Worm (Caenorhabditis elegans): ENCODE data around the gene set-30.

set-30 gene

ce11 chrX:4979060-4979459 lies 20.0 kb upstream of the set-30 start:
- TF ChIP-seq nhr-179 (tag; optimal IDR thresholded peaks at IDR 0.05) = no peak
- no peak for TF ChIP-seq rcor-1 (GFP tag; IDR thresholded peaks at IDR 0.05)
- peak; percentile 64 for TF ChIP-seq nhr-80 (tag; optimal IDR thresholded peaks at IDR 0.05)
- TF ChIP-seq lir-1 (GFP tag; conservative IDR thresholded peaks at IDR 0.05) = no peak

DNA sequence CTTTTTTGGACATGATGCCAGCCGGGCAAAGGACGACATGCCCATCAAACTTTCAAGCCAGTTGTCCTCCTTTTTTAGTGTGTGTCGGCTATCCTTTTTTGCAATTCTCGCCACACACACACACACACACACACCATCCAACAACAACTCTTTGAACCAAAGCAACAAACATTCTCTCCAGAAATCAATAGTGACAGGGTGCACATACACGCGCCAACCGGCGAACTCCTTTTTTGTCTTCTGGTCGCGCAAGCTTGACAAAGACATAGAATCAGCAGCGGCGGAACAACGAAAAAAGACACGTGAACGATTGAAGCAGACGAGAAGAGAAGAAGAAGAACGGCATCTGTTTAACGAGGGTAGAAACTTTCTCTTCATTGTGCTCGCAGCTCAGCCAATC lies 18.0 kb upstream of the set-30 start:
- TF ChIP-seq nfyb-1 (GFP tag; IDR thresholded peaks at IDR 0.05) = no peak
- TF ChIP-seq cebp-1 (GFP tag; IDR thresholded peaks at IDR 0.05) = no peak
- peak; percentile 14 for TF ChIP-seq cebp-1 (tag; optimal IDR thresholded peaks at IDR 0.05)
- no peak for TF ChIP-seq mel-28 (tag; optimal IDR thresholded peaks at IDR 0.05; ENCODE audit: borderline replicate concordance)
- peak; percentile 17; the same call in 1 of the 2 replicates for TF ChIP-seq hmg-1.2 (GFP tag; IDR thresholded peaks at IDR 0.05)
- no peak for TF ChIP-seq let-526 (GFP tag; IDR thresholded peaks at IDR 0.05)
- TF ChIP-seq zfh-2 (GFP tag; conservative IDR thresholded peaks at IDR 0.05) = 0 out of 2 replicates have a peak, but pooled peaks have one; percentile 22

DNA sequence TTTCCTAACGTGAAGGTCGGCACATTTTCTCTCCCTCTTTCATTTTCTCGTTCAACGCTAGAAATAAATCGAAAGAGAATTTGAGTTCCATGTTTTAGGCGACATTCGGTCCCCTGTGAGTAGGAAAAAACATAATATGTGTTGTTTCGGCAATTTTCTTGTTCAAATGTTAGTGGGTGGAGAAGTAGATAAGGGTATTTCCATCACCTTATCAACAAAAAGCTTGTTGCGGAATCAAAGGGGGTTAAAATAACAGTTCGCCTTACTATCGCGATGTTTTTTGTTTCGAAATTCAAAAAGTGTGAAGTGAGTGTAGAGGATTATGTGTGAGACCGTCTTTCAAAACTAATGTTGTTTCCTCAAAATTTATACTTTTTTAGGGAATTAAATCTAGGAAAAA lies 17.5 kb upstream of the set-30 start:
- TF ChIP-seq nhr-27 (tag; optimal IDR thresholded peaks at IDR 0.05) (no peak), nhr-80 (tag; optimal IDR thresholded peaks at IDR 0.05) (peak; percentile 26)

DNA sequence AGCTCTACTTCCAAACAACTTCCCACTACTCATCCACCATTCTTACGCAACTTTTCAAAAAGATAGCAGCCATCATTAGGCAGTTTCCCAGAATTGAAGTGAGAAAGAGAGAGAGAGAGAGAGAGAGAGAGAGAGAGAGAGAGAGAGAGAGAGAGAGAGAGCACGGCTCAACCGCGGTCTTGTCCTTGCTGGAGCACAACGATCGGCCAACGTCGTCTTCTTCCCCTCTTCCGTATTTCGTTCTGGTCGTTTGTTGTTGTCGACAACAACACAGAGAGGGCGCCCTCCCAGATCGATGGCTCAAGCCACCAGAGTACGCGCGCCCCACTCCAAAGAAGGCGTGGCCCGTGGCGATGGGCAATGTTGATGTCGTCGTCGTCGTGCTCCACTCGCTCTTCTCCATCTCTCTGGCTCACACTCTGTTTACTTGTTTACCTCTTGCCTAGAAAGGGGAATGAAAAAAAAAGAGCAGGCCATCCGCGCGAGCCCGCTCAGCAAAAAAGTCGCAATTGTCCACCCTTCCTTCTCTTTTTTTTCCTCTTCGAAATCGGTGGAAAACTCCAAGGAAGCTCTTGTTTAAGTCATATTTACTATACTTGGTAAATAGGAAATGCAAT lies 17.0 kb upstream of the set-30 start:
- no peak for TF ChIP-seq lag-1 (GFP tag; IDR thresholded peaks at IDR 0.05)
- peak; percentile 62 for TF ChIP-seq K12H6.12 (tag; optimal IDR thresholded peaks at IDR 0.05)
- TF ChIP-seq zfh-2 (GFP tag; conservative IDR thresholded peaks at IDR 0.05) = peak; percentile 91
- TF ChIP-seq unc-62 (GFP tag; optimal IDR thresholded peaks at IDR 0.05) = no peak
- TF ChIP-seq athp-1 (tag; optimal IDR thresholded peaks at IDR 0.05) = no peak
- no peak for TF ChIP-seq ceh-91 (GFP tag; IDR thresholded peaks at IDR 0.05)
- no peak for TF ChIP-seq hrde-1 (tag; optimal IDR thresholded peaks at IDR 0.05; ENCODE audit: borderline replicate concordance)
- peak; percentile 46; the same call in 1 of the 2 replicates for TF ChIP-seq nfyb-1 (GFP tag; IDR thresholded peaks at IDR 0.05)
- peak; percentile 54 for TF ChIP-seq ceh-27 (GFP tag; optimal IDR thresholded peaks at IDR 0.05)
- TF ChIP-seq mcd-1 (GFP tag; IDR thresholded peaks at IDR 0.05) = peak; percentile 19; the same call in 1 of the 2 replicates
- peak; percentile 59; the same call in 1 of the 2 replicates for TF ChIP-seq K11D2.4 (GFP tag; IDR thresholded peaks at IDR 0.05)
- TF ChIP-seq ekl-4 (GFP tag; IDR thresholded peaks at IDR 0.05) = peak; percentile 44; the same call in 1 of the 2 replicates
- TF ChIP-seq nhr-80 (tag; optimal IDR thresholded peaks at IDR 0.05) = no peak
- TF ChIP-seq chd-7 (tag; optimal IDR thresholded peaks at IDR 0.05) = peak; percentile 40
- TF ChIP-seq cebp-1 (GFP tag; IDR thresholded peaks at IDR 0.05) = no peak
- TF ChIP-seq cebp-1 (tag; optimal IDR thresholded peaks at IDR 0.05) = peak; percentile 47
- TF ChIP-seq egrh-3 (GFP tag; IDR thresholded peaks at IDR 0.05) = 0 out of 2 replicates have a peak, but pooled peaks have one; percentile 13
- no peak for TF ChIP-seq let-607 (tag; optimal IDR thresholded peaks at IDR 0.05)
- TF ChIP-seq nfya-1 (tag; optimal IDR thresholded peaks at IDR 0.05; ENCODE audit: borderline replicate concordance, insufficient read depth) = no peak
- no peak for TF ChIP-seq Y79H2A.3 (GFP tag; conservative IDR thresholded peaks at IDR 0.05)
- TF ChIP-seq madf-8 (GFP tag; conservative IDR thresholded peaks at IDR 0.05) = no peak
- TF ChIP-seq nhr-120 (GFP tag; IDR thresholded peaks at IDR 0.05) = no peak
- TF ChIP-seq attf-6 (GFP tag; IDR thresholded peaks at IDR 0.05) = no peak
- TF ChIP-seq hsf-1 (GFP tag; IDR thresholded peaks at IDR 0.05) = no peak
- peak; percentile 22 for TF ChIP-seq lin-40 (tag; optimal IDR thresholded peaks at IDR 0.05)
- TF ChIP-seq madf-3 (GFP tag; IDR thresholded peaks at IDR 0.05) = no peak
- no peak for TF ChIP-seq F55B11.4 (tag; optimal IDR thresholded peaks at IDR 0.05; ENCODE audit: borderline replicate concordance, insufficient read depth)
- TF ChIP-seq ztf-28 (GFP tag; IDR thresholded peaks at IDR 0.05) = no peak
- TF ChIP-seq ceh-58 (GFP tag; IDR thresholded peaks at IDR 0.05) = no peak

Data from whole organism, young adult.